Fruit fly (Drosophila melanogaster) whole organism, embryonic: ENCODE measurements around the gene CG2909.

ENCODE experiments used
- BtbVII ChIP-seq: fragments of 200-800 bp; sonication (Bioruptor generic); optimal IDR thresholded peaks from 3 replicates; lab custom pipeline; 2017; ENCODE audit warnings: missing biosample characterization, mild to moderate bottlenecking, missing genetic modification characterization
- CG10654 ChIP-seq: fragments of 200-800 bp; sonication (Bioruptor generic); optimal IDR thresholded peaks from 2 replicates; lab custom pipeline; 2016; ENCODE audit warnings: missing biosample characterization, missing genetic modification characterization
- CG11093 ChIP-seq: fragments of 200-800 bp; sonication (Bioruptor generic); IDR thresholded peaks from 3 replicates; pipeline ENCODE4 v1.3.6; 2022; ENCODE audit warnings: missing biosample characterization, missing genetic modification characterization
- CG11696 ChIP-seq: fragments of 200-800 bp; sonication (Bioruptor generic); IDR thresholded peaks from 2 replicates; pipeline ENCODE4 v1.3.6; 2022; ENCODE audit warnings: missing biosample characterization, missing genetic modification characterization
- CG13296 ChIP-seq: fragments of 200-800 bp; sonication (Bioruptor generic); optimal IDR thresholded peaks from 3 replicates; lab custom pipeline; 2018; ENCODE audit warnings: missing biosample characterization, mild to moderate bottlenecking, missing genetic modification characterization
- CG13424 ChIP-seq: fragments of 200-800 bp; sonication (Bioruptor generic); optimal IDR thresholded peaks from 2 replicates; lab custom pipeline; 2019; ENCODE audit warnings: missing biosample characterization, mild to moderate bottlenecking, missing genetic modification characterization, moderate library complexity
- CG14710 ChIP-seq: fragments of 200-800 bp; sonication (Bioruptor generic); optimal IDR thresholded peaks from 3 replicates; lab custom pipeline; 2019; ENCODE audit warnings: missing biosample characterization, mild to moderate bottlenecking, missing genetic modification characterization, moderate library complexity
- CG15696 ChIP-seq: fragments of 200-800 bp; sonication (Bioruptor generic); optimal IDR thresholded peaks from 2 replicates; lab custom pipeline; 2019; ENCODE audit warnings: missing biosample characterization, mild to moderate bottlenecking, missing genetic modification characterization, moderate library complexity
- CG16813 ChIP-seq: fragments of 200-800 bp; sonication (Bioruptor generic); IDR thresholded peaks from 3 replicates; pipeline ENCODE4 v1.3.6; 2022; ENCODE audit warnings: missing biosample characterization, missing genetic modification characterization; ENCODE audit not compliant: partially characterized antibody
- CG18011 ChIP-seq: fragments of 200-800 bp; sonication (Bioruptor generic); optimal IDR thresholded peaks from 2 replicates; lab custom pipeline; 2017; ENCODE audit warnings: missing biosample characterization, missing genetic modification characterization, mild to moderate bottlenecking, moderate library complexity, missing genotype
- CG18599 ChIP-seq: fragments of 200-800 bp; sonication (Bioruptor generic); optimal IDR thresholded peaks from 3 replicates; lab custom pipeline; 2017; ENCODE audit warnings: missing biosample characterization, missing genetic modification characterization, mild to moderate bottlenecking, moderate library complexity, missing genetic modification reagents
- CG18764 ChIP-seq: fragments of 200-800 bp; sonication (Bioruptor generic); optimal IDR thresholded peaks from 3 replicates; lab custom pipeline; 2016; ENCODE audit warnings: missing biosample characterization, missing genetic modification characterization
- CG32532 ChIP-seq: fragments of 200-800 bp; sonication (Bioruptor generic); IDR thresholded peaks from 2 replicates; pipeline ENCODE4 v1.3.6; 2022; ENCODE audit warnings: missing biosample characterization, missing genetic modification characterization
- CG34376 ChIP-seq: fragments of 200-800 bp; sonication (Bioruptor generic); optimal IDR thresholded peaks from 2 replicates; lab custom pipeline; 2018; ENCODE audit warnings: missing biosample characterization, mild to moderate bottlenecking, missing genetic modification characterization
- CG34422 ChIP-seq: fragments of 200-800 bp; sonication (Bioruptor generic); IDR thresholded peaks from 3 replicates; pipeline ENCODE4 v1.3.6; 2022; ENCODE audit warnings: missing biosample characterization, missing genetic modification characterization
- CG3995 ChIP-seq: fragments of 200-800 bp; sonication (Bioruptor generic); optimal IDR thresholded peaks from 3 replicates; lab custom pipeline; 2016; ENCODE audit warnings: missing biosample characterization, missing genetic modification characterization
- CG42726 ChIP-seq: fragments of 200-800 bp; sonication (Bioruptor generic); IDR thresholded peaks from 2 replicates; pipeline ENCODE4 v1.3.6; 2022; ENCODE audit warnings: missing biosample characterization, missing genetic modification characterization; ENCODE audit not compliant: partially characterized antibody
- CG4360 ChIP-seq: fragments of 200-800 bp; sonication (Bioruptor generic); IDR thresholded peaks from 2 replicates; pipeline ENCODE4 v1.3.6; 2022; ENCODE audit warnings: missing biosample characterization, missing genetic modification characterization
- CG8478 ChIP-seq: fragments of >200 bp; optimal IDR thresholded peaks from 2 replicates; lab custom pipeline; 2018
- CG9932 ChIP-seq: fragments of 200-800 bp; sonication (Bioruptor generic); IDR thresholded peaks from 2 replicates; pipeline ENCODE4 v1.3.6; 2022; ENCODE audit warnings: missing biosample characterization, missing genetic modification characterization
- H15 ChIP-seq: fragments of 200-800 bp; sonication (Bioruptor generic); IDR thresholded peaks from 3 replicates; pipeline ENCODE4 v1.3.6; 2022; ENCODE audit warnings: missing biosample characterization, missing genetic modification characterization
- HHEX ChIP-seq: fragments of 200-800 bp; sonication (Bioruptor generic); optimal IDR thresholded peaks from 3 replicates; lab custom pipeline; 2017; ENCODE audit warnings: missing biosample characterization, mild to moderate bottlenecking, missing genetic modification characterization, missing genetic modification reagents
- HmgD ChIP-seq: fragments of 200-800 bp; sonication (Bioruptor generic); optimal IDR thresholded peaks from 3 replicates; lab custom pipeline; 2016; ENCODE audit warnings: missing biosample characterization, missing genetic modification characterization
- Hmr ChIP-seq: fragments of 200-800 bp; sonication (Bioruptor generic); optimal IDR thresholded peaks from 3 replicates; lab custom pipeline; 2017; ENCODE audit warnings: mild to moderate bottlenecking, missing biosample characterization, missing genetic modification reagents, missing genetic modification characterization
- MBD-R2 ChIP-seq: fragments of 200-800 bp; sonication (Bioruptor generic); IDR thresholded peaks from 2 replicates; pipeline ENCODE4 v1.3.6; 2022; ENCODE audit warnings: missing biosample characterization, missing genetic modification characterization
- MESR4 ChIP-seq: fragments of 200-800 bp; sonication (Bioruptor generic); optimal IDR thresholded peaks from 2 replicates; lab custom pipeline; 2018; ENCODE audit warnings: missing biosample characterization, mild to moderate bottlenecking, missing genetic modification characterization, moderate library complexity
- Neu2 ChIP-seq: fragments of 200-800 bp; sonication (Bioruptor generic); optimal IDR thresholded peaks from 3 replicates; lab custom pipeline; 2016; ENCODE audit warnings: missing biosample characterization, missing genetic modification characterization, borderline replicate concordance
- Usf ChIP-seq: fragments of 200-800 bp; sonication (Bioruptor generic); optimal IDR thresholded peaks from 2 replicates; lab custom pipeline; 2017; ENCODE audit warnings: missing genotype, missing biosample characterization, missing genetic modification characterization
- Vsx1 ChIP-seq: fragments of 200-800 bp; sonication (Bioruptor generic); optimal IDR thresholded peaks from 2 replicates; lab custom pipeline; 2017; ENCODE audit warnings: missing biosample characterization, mild to moderate bottlenecking, missing genetic modification characterization, missing genetic modification reagents
- bab2 ChIP-seq: fragments of 200-800 bp; sonication (Bioruptor generic); optimal IDR thresholded peaks from 2 replicates; lab custom pipeline; 2016; ENCODE audit warnings: missing biosample characterization, missing genetic modification characterization
- fd3F ChIP-seq: fragments of 200-800 bp; sonication (Bioruptor generic); optimal IDR thresholded peaks from 2 replicates; lab custom pipeline; 2018; ENCODE audit warnings: missing biosample characterization, mild to moderate bottlenecking, missing genetic modification characterization, moderate library complexity
- gem ChIP-seq: fragments of 200-800 bp; sonication (Bioruptor generic); optimal IDR thresholded peaks from 2 replicates; lab custom pipeline; 2019; ENCODE audit warnings: missing biosample characterization, mild to moderate bottlenecking, missing genetic modification characterization, moderate library complexity
- grau ChIP-seq: fragments of 200-800 bp; optimal IDR thresholded peaks from 3 replicates; lab custom pipeline; 2019; ENCODE audit warnings: missing biosample characterization, mild to moderate bottlenecking, missing genetic modification characterization, moderate library complexity
- inv ChIP-seq: fragments of 200-800 bp; sonication (Bioruptor generic); IDR thresholded peaks from 2 replicates; pipeline ENCODE4 v1.3.6; 2022; ENCODE audit warnings: missing biosample characterization, missing genetic modification characterization; ENCODE audit not compliant: partially characterized antibody
- lab ChIP-seq: fragments of 200-800 bp; sonication (Bioruptor generic); optimal IDR thresholded peaks from 3 replicates; lab custom pipeline; 2017; ENCODE audit warnings: missing biosample characterization, missing genetic modification characterization, mild to moderate bottlenecking, moderate library complexity, missing genetic modification reagents
- mam ChIP-seq: fragments of 200-800 bp; sonication (Bioruptor generic); optimal IDR thresholded peaks from 3 replicates; lab custom pipeline; 2016; ENCODE audit warnings: missing biosample characterization, missing genetic modification characterization
- nmo ChIP-seq: fragments of 200-800 bp; sonication (Bioruptor generic); optimal IDR thresholded peaks from 2 replicates; lab custom pipeline; 2018; ENCODE audit warnings: missing biosample characterization, mild to moderate bottlenecking, missing genetic modification characterization, moderate library complexity
- odd ChIP-seq: fragments of 200-800 bp; sonication (Bioruptor generic); optimal IDR thresholded peaks from 2 replicates; lab custom pipeline; 2017; ENCODE audit warnings: missing biosample characterization, mild to moderate bottlenecking, missing genetic modification characterization
- pan ChIP-seq, 4 experiments: fragments of >200 bp in 3 of 4; fragments of 200-800 bp in 1 of 4; sonication (Bioruptor generic) in 1 of 4; optimal IDR thresholded peaks in 3 of 4; IDR thresholded peaks in 1 of 4; 2 replicates each; pipeline versions ENCODE4 v1.3.6 to Lab custom; 2017 to 2022; ENCODE audit warnings: missing biosample characterization in 2 of 4, missing genetic modification characterization in 2 of 4, mixed read lengths in 1 of 4
- seq ChIP-seq: fragments of 200-800 bp; sonication (Bioruptor generic); IDR thresholded peaks from 2 replicates; pipeline ENCODE4 v1.3.6; 2022; ENCODE audit warnings: missing biosample characterization, missing genetic modification characterization
- tap ChIP-seq: fragments of 200-800 bp; optimal IDR thresholded peaks from 3 replicates; lab custom pipeline; 2019; ENCODE audit warnings: missing biosample characterization, mild to moderate bottlenecking, missing genetic modification characterization, moderate library complexity
- twi ChIP-seq: fragments of 200-800 bp; optimal IDR thresholded peaks from 2 replicates; lab custom pipeline; 2019; ENCODE audit warnings: missing biosample characterization, mild to moderate bottlenecking, missing genetic modification characterization, moderate library complexity
- tx ChIP-seq: fragments of 200-800 bp; sonication (Bioruptor generic); optimal IDR thresholded peaks from 2 replicates; lab custom pipeline; 2016; ENCODE audit warnings: missing biosample characterization, missing genetic modification characterization
- wek ChIP-seq: fragments of 200-800 bp; sonication (Bioruptor generic); optimal IDR thresholded peaks from 3 replicates; lab custom pipeline; 2018; ENCODE audit warnings: missing biosample characterization, mild to moderate bottlenecking, missing genetic modification characterization, moderate library complexity

Gene CG2909

DNA sequence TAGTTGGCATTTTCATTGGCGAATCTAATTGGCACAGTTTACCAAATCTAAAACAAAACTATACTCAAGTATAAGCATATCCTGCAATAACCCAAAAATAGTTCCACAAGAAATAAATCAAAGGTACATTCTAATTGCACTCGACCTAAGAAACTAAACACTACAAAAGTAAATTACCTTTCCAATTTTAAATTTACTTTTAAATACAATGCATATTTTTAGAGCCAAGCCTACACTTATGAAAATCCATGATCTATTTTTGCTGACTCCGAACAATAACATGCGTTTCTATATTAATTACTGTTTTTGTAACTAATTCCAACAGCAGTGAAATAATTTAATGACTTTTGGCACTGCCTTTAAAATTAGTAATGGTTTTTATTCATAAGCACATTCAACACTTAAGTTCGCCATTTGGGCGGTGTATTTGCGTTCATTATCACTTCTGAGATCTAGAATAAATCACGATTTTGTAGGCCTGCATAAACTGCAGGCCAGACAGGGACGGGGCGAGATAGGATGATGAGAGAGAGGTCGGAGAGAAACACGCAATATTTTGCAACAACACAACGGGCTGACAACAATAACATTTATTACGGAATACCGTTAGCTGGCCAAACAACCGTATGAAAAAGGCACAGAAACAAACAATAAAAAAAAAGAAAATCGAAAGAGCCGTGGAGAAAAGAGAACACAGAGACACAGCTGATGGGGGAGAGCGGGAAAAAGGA lies 1.3 kb upstream of the CG2909 start (continued):
- peak; percentile 5 for TF ChIP-seq Hmr (GFP tag; lab: Kevin White, UChicago)

DNA sequence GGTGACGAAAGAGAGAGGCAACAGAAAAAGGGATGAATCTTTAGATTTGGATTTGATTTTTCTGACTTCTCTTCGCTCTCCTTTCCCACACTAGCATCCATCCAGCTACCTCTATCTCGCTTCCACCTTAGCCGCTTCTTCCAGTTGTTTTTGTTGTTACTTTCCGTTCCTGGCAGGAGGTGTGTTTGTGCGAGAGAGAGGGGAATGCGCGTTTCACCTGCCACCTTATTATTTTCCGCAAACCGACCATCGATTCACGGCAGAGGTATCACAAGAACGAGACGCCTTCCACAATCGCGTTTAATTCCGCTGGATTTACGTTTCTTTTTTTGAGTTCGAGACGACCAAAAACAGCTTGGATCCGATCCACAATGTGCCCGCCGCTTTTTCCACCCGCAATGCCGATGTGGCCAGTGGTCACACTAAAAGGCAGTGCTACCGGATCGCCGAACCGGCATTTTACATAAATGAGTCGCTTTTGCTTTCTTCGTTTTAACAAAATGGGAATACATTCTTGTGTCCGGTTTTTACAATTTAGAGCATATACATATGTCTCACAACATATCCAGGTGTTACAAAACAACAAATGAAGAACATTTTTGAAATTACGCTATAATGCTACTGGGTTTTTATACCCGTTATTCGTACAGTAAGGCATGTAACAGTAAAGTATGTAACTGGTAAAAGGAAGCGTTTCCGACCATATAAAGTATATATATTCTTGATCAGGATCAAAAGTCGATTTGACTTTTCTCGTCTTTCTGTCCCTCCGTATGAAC lies 508 bp upstream of the CG2909 start, which contains the start of gene alpha-Man-Ia:
alpha-Man-Ia (minus strand) TSS at position 392 of the 779 bp plus-strand sequence.
- no peak for TF ChIP-seq CG11093
- peak; percentile 48 for TF ChIP-seq nmo (GFP tag; lab: Kevin White, UChicago)
- TF ChIP-seq seq: no peak
- no peak for TF ChIP-seq odd
- no peak for TF ChIP-seq wek (GFP tag; lab: Kevin White, UChicago)
- TF ChIP-seq CG10654 (GFP tag; lab: Kevin White, UChicago): no peak
- TF ChIP-seq grau (tag; lab: Kevin White, UChicago): peak; percentile 30
- TF ChIP-seq inv (GFP tag; lab: Robert Waterston, UW): 0 out of 2 replicates have a peak, but pooled peaks have one; percentile 10
- no peak for TF ChIP-seq CG16813
- no peak for TF ChIP-seq Vsx1 (GFP tag; lab: Kevin White, UChicago)
- TF ChIP-seq MESR4: peak; percentile 51
- peak; percentile 50; the same call in 1 of the 2 replicates for TF ChIP-seq CG9932 (GFP tag; lab: Robert Waterston, UW)
- TF ChIP-seq tx (GFP tag; lab: Kevin White, UChicago): peak; percentile 36
- TF ChIP-seq CG34422 (GFP tag; lab: Robert Waterston, UW): peak; percentile 82
- peak; percentile 14 for TF ChIP-seq CG18599 (GFP tag; lab: Kevin White, UChicago)
- peak; percentile 89 for TF ChIP-seq CG3995 (GFP tag; lab: Kevin White, UChicago)
- TF ChIP-seq twi (tag; lab: Kevin White, UChicago): no peak
- no peak for TF ChIP-seq H15 (GFP tag; lab: Robert Waterston, UW)
- peak; percentile 57 for TF ChIP-seq CG14710 (tag; lab: Kevin White, UChicago)
- peak; percentile 27 for TF ChIP-seq CG13424 (tag; lab: Kevin White, UChicago)
- no peak for TF ChIP-seq tap (tag; lab: Kevin White, UChicago)
- TF ChIP-seq pan (optimal IDR thresholded peaks at IDR 0.05; lab: Kevin White, UChicago): no peak
- TF ChIP-seq pan (GFP tag; optimal IDR thresholded peaks at IDR 0.05 in 1 of 2, IDR thresholded peaks at IDR 0.05 in 1 of 2): no peak
- peak; percentile 42; the same call in 1 of the 2 replicates for TF ChIP-seq MBD-R2
- TF ChIP-seq CG8478: no peak
- TF ChIP-seq CG32532: peak; percentile 26; the same call in 1 of the 2 replicates
- no peak for TF ChIP-seq BtbVII (GFP tag; lab: Kevin White, UChicago)
- TF ChIP-seq CG15696 (tag; lab: Kevin White, UChicago): peak; percentile 12
- no peak for TF ChIP-seq Neu2
- TF ChIP-seq CG4360: peak; percentile 80
- peak; percentile 39 for TF ChIP-seq HmgD (GFP tag; lab: Kevin White, UChicago)
- TF ChIP-seq HHEX: peak; percentile 16
- TF ChIP-seq CG42726: 0 out of 2 replicates have a peak, but pooled peaks have one; percentile 8
- no peak for TF ChIP-seq CG34376 (GFP tag; lab: Kevin White, UChicago)
- no peak for TF ChIP-seq CG18764 (GFP tag; lab: Kevin White, UChicago)
- peak; percentile 37 for TF ChIP-seq bab2
- no peak for TF ChIP-seq Usf (GFP tag; lab: Kevin White, UChicago)
- TF ChIP-seq mam: peak; percentile 42
- TF ChIP-seq gem (tag; lab: Kevin White, UChicago): peak; percentile 18
- no peak for TF ChIP-seq fd3F (GFP tag; lab: Kevin White, UChicago)
- no peak for TF ChIP-seq CG18011 (GFP tag; lab: Kevin White, UChicago)
- TF ChIP-seq CG11696 (GFP tag; lab: Robert Waterston, UW): no peak
- TF ChIP-seq lab (GFP tag; lab: Kevin White, UChicago): peak; percentile 1
- no peak for TF ChIP-seq CG13296
